Fruit fly (Drosophila melanogaster): ENCODE data around the gene CG32376.
A peak's percentile ranks its signal among the peaks of the same experiment; 100 is the strongest.

The CG32376 gene

DNA sequence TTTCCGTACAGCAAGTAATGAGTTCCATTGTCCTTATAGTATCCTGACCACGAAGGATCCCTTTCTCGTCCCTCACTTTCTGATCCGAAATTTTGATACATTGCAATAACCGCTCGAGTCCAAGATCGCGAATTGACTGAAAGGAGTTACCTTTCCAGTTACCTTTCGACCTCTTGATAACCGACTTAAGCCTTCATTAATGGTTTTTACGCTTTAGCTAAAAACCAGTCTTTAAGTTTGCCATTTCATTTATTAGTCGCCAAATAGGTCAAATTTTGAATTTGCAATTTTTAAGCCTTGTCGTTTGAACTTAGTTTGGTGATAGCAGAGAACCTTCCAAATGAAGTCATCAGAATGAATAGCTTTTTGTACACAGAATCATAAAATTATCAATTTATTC is at the start of gene CG32376:
Gene CG32376, minus strand, starts transcription at position 101 of the 400 bp plus-strand sequence.
- no peak for TF ChIP-seq CG14667 (GFP tag; IDR thresholded peaks at IDR 0.05)

DNA sequence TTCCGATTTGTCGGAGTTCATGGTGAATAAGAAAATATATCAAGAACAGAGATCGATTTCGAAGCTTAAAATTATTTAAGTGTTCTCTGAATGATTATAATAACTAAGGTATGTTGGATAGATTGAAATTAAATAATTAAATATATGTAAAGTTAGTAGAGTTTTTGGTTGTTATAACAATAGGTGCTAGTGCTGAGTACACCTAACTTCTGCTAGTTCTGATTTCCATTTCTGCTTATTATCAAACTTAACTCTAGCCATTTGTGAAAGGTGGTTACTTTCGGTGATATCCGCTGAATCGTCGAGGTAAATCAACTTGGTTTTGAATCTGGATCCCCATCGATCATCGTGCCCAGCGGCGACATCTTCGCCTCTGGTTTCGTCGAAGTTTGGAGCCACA is 48.6 kb upstream of the CG32376 start, which contains the start of gene t-Grip84:
Gene t-Grip84, minus strand, starts transcription at position 101 of the 400 bp plus-strand sequence.
- TF ChIP-seq B-H1 (GFP tag; IDR thresholded peaks at IDR 0.05) (no peak), CG18476 (GFP tag; optimal IDR thresholded peaks at IDR 0.05) (no peak), Six4 (GFP tag; optimal IDR thresholded peaks at IDR 0.05) (no peak), dan (GFP tag; IDR thresholded peaks at IDR 0.05) (no peak), ham (GFP tag; IDR thresholded peaks at IDR 0.05) (no peak), CG4360 (GFP tag; IDR thresholded peaks at IDR 0.05) (no peak), CG7745 (tag; optimal IDR thresholded peaks at IDR 0.05) (no peak), wor (GFP tag; IDR thresholded peaks at IDR 0.05) (no peak), CG12769 (tag; optimal IDR thresholded peaks at IDR 0.05) (no peak), Atf-2 (GFP tag; optimal IDR thresholded peaks at IDR 0.05) (no peak), CG6791 (GFP tag; IDR thresholded peaks at IDR 0.05; ENCODE audit: partially characterized antibody) (no peak), CG15269 (tag; optimal IDR thresholded peaks at IDR 0.05) (no peak), Hr78 (GFP tag; optimal IDR thresholded peaks at IDR 0.05) (no peak)

DNA sequence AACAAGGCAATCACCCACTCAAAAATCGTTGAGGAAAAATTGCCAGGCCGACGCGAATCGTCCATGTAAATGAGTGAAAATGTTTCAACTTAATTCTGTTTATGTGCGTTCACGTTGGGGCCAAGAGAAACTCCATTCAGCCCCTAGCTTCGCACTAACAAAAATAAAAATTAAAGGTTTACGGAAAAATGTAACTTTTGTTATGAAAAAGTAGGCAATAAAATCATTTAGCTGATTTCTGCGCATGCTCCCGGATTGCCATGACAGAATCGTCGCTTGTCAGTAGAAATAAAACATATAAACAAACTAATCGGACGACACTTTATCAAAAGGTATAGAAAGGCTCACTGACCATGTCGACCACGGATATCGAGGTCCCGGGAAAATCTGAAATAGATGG is 40.9 kb upstream of the CG32376 start, which contains the start of gene mmm:
Gene mmm, plus strand, starts transcription at position 301 of the 400 bp plus-strand sequence.
- TF ChIP-seq CG17186 (GFP tag; optimal IDR thresholded peaks at IDR 0.05) (no peak), mam (GFP tag; optimal IDR thresholded peaks at IDR 0.05) (no peak), Bgb (GFP tag; IDR thresholded peaks at IDR 0.05; ENCODE audit: partially characterized antibody) (no peak), chif (GFP tag; optimal IDR thresholded peaks at IDR 0.05) (no peak), Drgx (GFP tag; IDR thresholded peaks at IDR 0.05) (no peak), vvl (GFP tag; IDR thresholded peaks at IDR 0.05) (no peak), dmrt99B (tag; optimal IDR thresholded peaks at IDR 0.05) (no peak), Awh (GFP tag; IDR thresholded peaks at IDR 0.05) (no peak), D (optimal IDR thresholded peaks at IDR 0.05) (no peak), D (GFP tag; optimal IDR thresholded peaks at IDR 0.05) (no peak), CG4617 (GFP tag; optimal IDR thresholded peaks at IDR 0.05; ENCODE audit: borderline replicate concordance) (no peak), Taf1 (GFP tag; IDR thresholded peaks at IDR 0.05) (no peak), vfl (GFP tag; optimal IDR thresholded peaks at IDR 0.05) (no peak), gsb-n (tag; optimal IDR thresholded peaks at IDR 0.05) (no peak), exex (tag; optimal IDR thresholded peaks at IDR 0.05) (no peak), br (optimal IDR thresholded peaks at IDR 0.05) (no peak)

DNA sequence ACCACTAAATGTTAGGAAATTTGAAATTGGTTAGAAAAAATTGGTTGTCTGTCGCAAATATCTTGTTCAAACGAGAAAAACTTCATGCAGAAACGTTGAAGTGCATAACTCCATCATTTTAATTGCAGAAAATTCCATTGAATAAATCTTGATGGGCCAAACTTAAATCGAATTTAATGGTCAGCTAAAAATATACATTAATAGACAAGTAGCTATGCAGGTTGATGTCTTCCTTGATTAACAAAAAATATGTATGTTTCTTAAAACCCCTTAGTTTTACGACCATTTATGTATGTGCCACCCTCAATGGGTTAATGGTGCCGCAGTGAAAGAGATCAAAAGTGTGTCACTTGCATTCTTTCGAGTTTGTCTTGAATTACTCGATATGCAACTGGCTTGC is 30.7 kb upstream of the CG32376 start:
- TF ChIP-seq CG6654 (GFP tag; optimal IDR thresholded peaks at IDR 0.05): no peak
- no peak for TF ChIP-seq CG12744 (GFP tag; optimal IDR thresholded peaks at IDR 0.05)
- no peak for TF ChIP-seq CG6254 (GFP tag; optimal IDR thresholded peaks at IDR 0.05)
- TF ChIP-seq CG8359 (GFP tag; optimal IDR thresholded peaks at IDR 0.05; ENCODE audit: borderline replicate concordance): no peak
- no peak for TF ChIP-seq lmd (GFP tag; IDR thresholded peaks at IDR 0.05)
- TF ChIP-seq Spps (tag; optimal IDR thresholded peaks at IDR 0.05): no peak

DNA sequence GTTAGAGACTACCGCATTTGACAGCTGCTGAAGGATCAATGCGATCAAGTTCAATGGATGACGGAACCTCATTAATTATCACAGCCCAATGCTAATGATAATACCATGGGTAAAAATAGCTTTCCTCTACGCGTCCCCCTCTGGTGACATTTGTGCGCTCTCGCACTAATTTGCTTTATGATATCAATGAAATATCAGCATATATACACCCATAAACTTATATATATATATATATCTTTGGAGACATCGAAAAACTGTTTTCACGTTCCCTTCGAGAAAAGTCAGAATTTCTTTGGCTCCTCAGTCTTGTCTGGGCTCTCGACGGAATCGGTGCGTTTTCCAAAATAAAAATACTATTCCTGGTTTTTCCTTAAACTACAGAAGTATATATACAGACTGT is 20.1 kb upstream of the CG32376 start, which contains the start of gene frac:
Gene frac, plus strand, starts transcription at position 301 of the 400 bp plus-strand sequence.
- TF ChIP-seq chn (GFP tag; optimal IDR thresholded peaks at IDR 0.05): no peak
- peak; percentile 2 for TF ChIP-seq CG4328 (GFP tag; optimal IDR thresholded peaks at IDR 0.05)
